Worm (Caenorhabditis elegans) whole organism, late embryonic: ENCODE measurements around the gene hmg-1.2.

Experiments
- ceh-18 ChIP-seq: sonication (generic microtip); optimal IDR thresholded peaks from 2 replicates; lab custom pipeline; 2016; ENCODE audit warnings: missing genetic modification characterization, missing compliant biosample characterization
- ets-4 ChIP-seq: sonication (generic microtip); optimal IDR thresholded peaks from 2 replicates; lab custom pipeline; 2016; ENCODE audit warnings: missing genetic modification characterization, missing compliant biosample characterization
- nhr-11 ChIP-seq: fragments of 150-350 bp; optimal IDR thresholded peaks from 2 replicates; lab custom pipeline; 2014; ENCODE audit warnings: missing biosample characterization, missing genetic modification characterization
- npax-4 ChIP-seq: sonication (generic microtip); optimal IDR thresholded peaks from 2 replicates; lab custom pipeline; 2016; ENCODE audit warnings: missing genetic modification characterization, missing compliant biosample characterization
- pha-4 ChIP-seq: fragments of 150-350 bp; optimal IDR thresholded peaks from 2 replicates; lab custom pipeline; 2018; ENCODE audit warnings: missing biosample characterization, missing genetic modification reagents, missing genetic modification characterization
- sdc-2 ChIP-seq: sonication (generic microtip); optimal IDR thresholded peaks from 2 replicates; lab custom pipeline; 2016; ENCODE audit warnings: missing genotype, missing genetic modification characterization, missing compliant biosample characterization
- ttx-3 ChIP-seq: sonication (generic microtip); optimal IDR thresholded peaks from 2 replicates; lab custom pipeline; 2016; ENCODE audit warnings: missing genetic modification reagents, missing genetic modification characterization, missing compliant biosample characterization

ce11 chrIII:6298131-6298530 lies 18.0 kb downstream of the hmg-1.2 start, which contains the start of gene F47D12.3:
- no peak for TF ChIP-seq ttx-3 (tag; lab: Kevin White, UChicago)
- TF ChIP-seq npax-4 (tag; lab: Kevin White, UChicago) = no peak
- no peak for TF ChIP-seq sdc-2 (tag; lab: Kevin White, UChicago)
- TF ChIP-seq pha-4 (tag; lab: Kevin White, UChicago) = no peak
- no peak for TF ChIP-seq ets-4 (tag; lab: Kevin White, UChicago)
- no peak for TF ChIP-seq nhr-11
- TF ChIP-seq ceh-18 = no peak
